Worm (Caenorhabditis elegans) whole organism, L2 larva: ENCODE results near the gene fipr-7.

Experiments
- ama-1 ChIP-seq: fragments of 150-350 bp; optimal IDR thresholded peaks from 2 replicates; lab custom pipeline; 2018; ENCODE audit warnings: inconsistent platforms
- unc-62 ChIP-seq: fragments of 150-350 bp; optimal IDR thresholded peaks from 2 replicates; lab custom pipeline; 2014; ENCODE audit warnings: missing biosample characterization, missing genetic modification reagents, missing genetic modification characterization

- TF ChIP-seq ama-1 (lab: Kevin White, UChicago) (no peak), unc-62 (GFP tag; lab: Kevin White, UChicago) (no peak)
Observed at ce11 chrV:10225610-10226009, 4.0 kb upstream of the fipr-7 start, which contains the start of gene daf-36.
